Worm (Caenorhabditis elegans) whole organism, midembryonic: ENCODE measurements around the gene tni-3.

Source experiments
- T22C8.4 ChIP-seq: fragments of 200-800 bp; sonication (Bioruptor generic); IDR thresholded peaks from 2 replicates; pipeline ENCODE4 v1.3.6; 2022; ENCODE audit warnings: missing genetic modification characterization, missing compliant biosample characterization
- cog-1 ChIP-seq: sonication (generic microtip); optimal IDR thresholded peaks from 2 replicates; lab custom pipeline; 2016; ENCODE audit warnings: missing genetic modification characterization, missing compliant biosample characterization
- flt-1 ChIP-seq: fragments of 200-800 bp; sonication (Bioruptor generic); IDR thresholded peaks from 2 replicates; pipeline ENCODE4 v1.3.6; 2022; ENCODE audit warnings: missing genetic modification characterization, missing compliant biosample characterization
- klf-2 ChIP-seq: fragments of 200-800 bp; sonication (Bioruptor generic); conservative IDR thresholded peaks from 2 replicates; pipeline ENCODE4 v1.3.6; 2022; ENCODE audit warnings: missing genetic modification reagents, missing genetic modification characterization, missing compliant biosample characterization
- med-1 ChIP-seq: sonication (generic microtip); optimal IDR thresholded peaks from 2 replicates; lab custom pipeline; 2017; ENCODE audit warnings: missing genetic modification characterization, mild to moderate bottlenecking, missing compliant biosample characterization, antibody characterized with exemption, missing genetic modification reagents; ENCODE audit not compliant: insufficient read depth
- ref-1 ChIP-seq: fragments of 200-800 bp; sonication (Bioruptor generic); conservative IDR thresholded peaks from 2 replicates; pipeline ENCODE4 v1.3.6; 2022; ENCODE audit warnings: missing genetic modification reagents, missing genetic modification characterization, missing compliant biosample characterization
- tab-1 ChIP-seq: fragments of 200-800 bp; sonication (Bioruptor generic); IDR thresholded peaks from 2 replicates; pipeline ENCODE4 v1.3.6; 2022; ENCODE audit warnings: missing genetic modification characterization, missing compliant biosample characterization
- ztf-23 ChIP-seq: fragments of 200-800 bp; sonication (Bioruptor generic); IDR thresholded peaks from 2 replicates; pipeline ENCODE4 v1.3.6; 2022; ENCODE audit warnings: missing genetic modification reagents, missing genetic modification characterization, missing compliant biosample characterization
- ztf-29 ChIP-seq: fragments of 200-800 bp; sonication (Bioruptor generic); IDR thresholded peaks from 2 replicates; pipeline ENCODE4 v1.3.6; 2022; ENCODE audit warnings: missing genetic modification reagents, missing genetic modification characterization, missing compliant biosample characterization

ce11 chrV:16857977-16858479, 23.1 kb upstream of the tni-3 start, which contains the start of the genes clec-31 and clec-22:
- TF ChIP-seq ref-1 (GFP tag; lab: Robert Waterston, UW) (no peak), med-1 (GFP tag; lab: Kevin White, UChicago) (no peak), ztf-29 (GFP tag; lab: Robert Waterston, UW) (no peak), ztf-23 (no peak), T22C8.4 (GFP tag; lab: Robert Waterston, UW) (no peak), klf-2 (GFP tag; lab: Robert Waterston, UW) (no peak), flt-1 (GFP tag; lab: Robert Waterston, UW) (no peak), cog-1 (tag; lab: Kevin White, UChicago) (no peak), tab-1 (GFP tag; lab: Robert Waterston, UW) (no peak)
